Worm (Caenorhabditis elegans): ENCODE measurements around the gene F08G5.3.

DNA sequence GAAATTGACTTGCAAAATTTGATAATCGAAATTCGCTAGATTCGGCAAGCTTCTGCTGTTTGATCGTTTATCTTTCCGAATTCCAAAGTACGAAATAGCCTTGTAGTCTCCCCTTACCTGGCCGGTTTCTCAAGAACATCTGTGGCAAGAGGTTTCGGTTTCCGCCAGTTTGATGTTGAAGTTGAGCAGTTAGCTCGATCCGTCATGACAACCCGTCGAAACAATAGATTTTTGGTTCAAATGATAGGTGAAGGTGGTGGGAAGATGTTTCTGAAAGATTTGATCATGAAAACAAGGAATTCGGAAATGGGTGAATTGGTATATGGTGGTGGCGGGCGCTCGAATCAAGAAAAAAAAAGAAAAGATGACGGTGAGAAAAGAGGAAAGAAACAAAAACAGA, 18.9 kb downstream of the F08G5.3 start, which contains the start of gene acs-20:
- no peak for TF ChIP-seq flt-1 (GFP tag; IDR thresholded peaks at IDR 0.05)
- no peak for TF ChIP-seq ref-1 (GFP tag; conservative IDR thresholded peaks at IDR 0.05)
- no peak for TF ChIP-seq T22C8.4 (GFP tag; IDR thresholded peaks at IDR 0.05)
- TF ChIP-seq ztf-29 (GFP tag; IDR thresholded peaks at IDR 0.05), result no peak
- TF ChIP-seq ztf-23 (GFP tag; IDR thresholded peaks at IDR 0.05), result no peak
- no peak for TF ChIP-seq klf-2 (GFP tag; conservative IDR thresholded peaks at IDR 0.05)
- TF ChIP-seq cog-1 (tag; optimal IDR thresholded peaks at IDR 0.05), result no peak
- no peak for TF ChIP-seq tab-1 (GFP tag; IDR thresholded peaks at IDR 0.05)

All from whole organism, midembryonic.